Worm (Caenorhabditis elegans) whole organism, L4/young adult: Measurements from ENCODE around the gene F09G2.1.

Experiments used
- W03F9.2 ChIP-seq: fragments of 150-350 bp; optimal IDR thresholded peaks from 2 replicates; lab custom pipeline; 2014; ENCODE audit warnings: missing biosample characterization, missing genetic modification characterization
- dao-5 ChIP-seq: sonication (generic microtip); optimal IDR thresholded peaks from 2 replicates; lab custom pipeline; 2016; ENCODE audit warnings: missing genotype, missing genetic modification characterization, moderate library complexity, missing compliant biosample characterization
- him-1 ChIP-seq: sonication (generic microtip); optimal IDR thresholded peaks from 2 replicates; lab custom pipeline; 2016; ENCODE audit warnings: missing genotype, missing genetic modification reagents, missing genetic modification characterization, missing compliant biosample characterization

Gene F09G2.1

ce11 chrV:7223941-7224340, 23.9 kb downstream of the F09G2.1 start, which contains the start of gene C13F10.1:
Gene C13F10.1 (plus strand): TSS chrV:7224078.
- TF ChIP-seq him-1 (no peak), W03F9.2 (tag; lab: Kevin White, UChicago) (no peak), dao-5 (tag; lab: Kevin White, UChicago) (no peak)

ce11 chrV:7224353-7224752, 24.3 kb downstream of the F09G2.1 start:
- TF ChIP-seq W03F9.2 (tag; lab: Kevin White, UChicago) (no peak), dao-5 (tag; lab: Kevin White, UChicago) (no peak), him-1 (no peak)

ce11 chrV:7224947-7225346, 24.9 kb downstream of the F09G2.1 start, which contains the start of gene fkb-3:
Gene fkb-3 (plus strand): TSS chrV:7225223.
- TF ChIP-seq W03F9.2 (tag; lab: Kevin White, UChicago) (no peak), dao-5 (tag; lab: Kevin White, UChicago) (no peak), him-1 (no peak)

- TF ChIP-seq him-1 (no peak), dao-5 (tag; lab: Kevin White, UChicago) (no peak), W03F9.2 (tag; lab: Kevin White, UChicago) (no peak)
Observed at ce11 chrV:7225894-7226293, 25.9 kb downstream of the F09G2.1 start.

ce11 chrV:7230847-7231246, 30.8 kb downstream of the F09G2.1 start, which contains the start of the genes gei-6 and krr-1:
Gene gei-6 (minus strand): TSS chrV:7230848.
Gene krr-1 (plus strand): TSS chrV:7231190.
- TF ChIP-seq W03F9.2 (tag; lab: Kevin White, UChicago) = peak; percentile 33
- TF ChIP-seq dao-5 (tag; lab: Kevin White, UChicago) = no peak

- no peak for TF ChIP-seq dao-5 (tag; lab: Kevin White, UChicago)
- TF ChIP-seq him-1 = no peak
- no peak for TF ChIP-seq W03F9.2 (tag; lab: Kevin White, UChicago)
Observed at ce11 chrV:7231524-7231923, 31.5 kb downstream of the F09G2.1 start.

- TF ChIP-seq W03F9.2 (tag; lab: Kevin White, UChicago) (no peak), him-1 (no peak), dao-5 (tag; lab: Kevin White, UChicago) (no peak)
Observed at ce11 chrV:7234726-7235125, 34.7 kb downstream of the F09G2.1 start, which contains the start of gene C05C8.5. Gene C05C8.5 (minus strand): TSS chrV:7234826.

- TF ChIP-seq dao-5 (tag; lab: Kevin White, UChicago) = no peak
- TF ChIP-seq W03F9.2 (tag; lab: Kevin White, UChicago) = no peak
- TF ChIP-seq him-1 = no peak
Observed at ce11 chrV:7236694-7237093, 36.7 kb downstream of the F09G2.1 start.

ce11 chrV:7237094-7237132, 36.9 kb downstream of the F09G2.1 start, which contains the start of gene hpo-9:
Gene hpo-9 (minus strand): TSS chrV:7237130.
- TF ChIP-seq dao-5 (tag; lab: Kevin White, UChicago) = no peak
- no peak for TF ChIP-seq W03F9.2 (tag; lab: Kevin White, UChicago)
- TF ChIP-seq him-1 = no peak

ce11 chrV:7237133-7237532, 37.1 kb downstream of the F09G2.1 start, which contains the start of gene hyls-1:
Gene hyls-1 (plus strand): TSS chrV:7237381.
- TF ChIP-seq W03F9.2 (tag; lab: Kevin White, UChicago) (peak; percentile 88), him-1 (no peak), dao-5 (tag; lab: Kevin White, UChicago) (no peak)

ce11 chrV:7239471-7239870, 39.4 kb downstream of the F09G2.1 start, which contains the start of gene C05C8.1:
Gene C05C8.1 (plus strand): TSS chrV:7239771.
- TF ChIP-seq W03F9.2 (tag; lab: Kevin White, UChicago) (no peak), him-1 (no peak), dao-5 (tag; lab: Kevin White, UChicago) (no peak)

ce11 chrV:7246951-7247350, 46.9 kb downstream of the F09G2.1 start, which contains the start of gene C05C8.7:
Gene C05C8.7 (minus strand): TSS chrV:7247050.
- no peak for TF ChIP-seq dao-5 (tag; lab: Kevin White, UChicago)
- no peak for TF ChIP-seq him-1
- no peak for TF ChIP-seq W03F9.2 (tag; lab: Kevin White, UChicago)

ce11 chrV:7248227-7248953, 48.4 kb downstream of the F09G2.1 start:
- TF ChIP-seq W03F9.2 (tag; lab: Kevin White, UChicago) (no peak), dao-5 (tag; lab: Kevin White, UChicago) (no peak), him-1 (no peak)

- TF ChIP-seq him-1 (no peak), W03F9.2 (tag; lab: Kevin White, UChicago) (no peak), dao-5 (tag; lab: Kevin White, UChicago) (no peak)
Observed at ce11 chrV:7255095-7255494, 55.1 kb downstream of the F09G2.1 start, which contains the start of gene C05C8.8. Gene C05C8.8 (minus strand): TSS chrV:7255195.
